Fruit fly (Drosophila melanogaster) whole organism, wandering third instar larva: ENCODE measurements around the gene CG3386.

Source experiments
- Abd-B ChIP-seq: fragments of >200 bp; optimal IDR thresholded peaks from 2 replicates; lab custom pipeline; 2017; ENCODE audit warnings: missing biosample characterization, missing genetic modification characterization
- Dif ChIP-seq: fragments of 200-275, 200-300 bp; sonication (Bioruptor generic); optimal IDR thresholded peaks from 2 replicates; lab custom pipeline; 2018; ENCODE audit warnings: missing biosample characterization, missing genetic modification characterization; ENCODE audit not compliant: partially characterized antibody
- Hr78 ChIP-seq: fragments of >200 bp; optimal IDR thresholded peaks from 2 replicates; lab custom pipeline; 2017; ENCODE audit warnings: missing biosample characterization, missing genetic modification characterization
- Hr83 ChIP-seq: fragments of 200-300 bp; sonication (Bioruptor generic); optimal IDR thresholded peaks from 2 replicates; lab custom pipeline; 2016; ENCODE audit warnings: missing biosample characterization, mild to moderate bottlenecking, missing genetic modification characterization, moderate library complexity; ENCODE audit not compliant: poor library complexity, severe bottlenecking
- Jra ChIP-seq: sonication (Bioruptor generic); optimal IDR thresholded peaks from 2 replicates; lab custom pipeline; 2016; ENCODE audit warnings: missing biosample characterization, missing genetic modification characterization
- N ChIP-seq: fragments of >200 bp; optimal IDR thresholded peaks from 2 replicates; lab custom pipeline; 2018; ENCODE audit warnings: missing biosample characterization, missing external identifiers, missing genetic modification characterization
- Vsx2 ChIP-seq: fragments of 200-300, 225-300 bp; sonication (Bioruptor generic); optimal IDR thresholded peaks from 2 replicates; lab custom pipeline; 2018; ENCODE audit warnings: missing biosample characterization, missing genetic modification characterization; ENCODE audit not compliant: partially characterized antibody
- foxo ChIP-seq, 2 experiments: fragments of 200-800 bp; sonication (Bioruptor generic); optimal IDR thresholded peaks; 2 replicates in 1 of 2; 3 replicates in 1 of 2; lab custom pipeline; 2016 to 2017; ENCODE audit warnings: missing biosample characterization in 2 of 2, missing genetic modification characterization in 2 of 2
- pan ChIP-seq: fragments of >200 bp; optimal IDR thresholded peaks from 2 replicates; lab custom pipeline; 2017
- psq ChIP-seq: fragments of 200-800 bp; sonication (Bioruptor generic); optimal IDR thresholded peaks from 3 replicates; lab custom pipeline; 2017; ENCODE audit warnings: missing biosample characterization, mild to moderate bottlenecking, missing genetic modification characterization, moderate library complexity
- usp ChIP-seq: fragments of >200 bp; optimal IDR thresholded peaks from 2 replicates; lab custom pipeline; 2017; ENCODE audit warnings: missing biosample characterization, missing genetic modification characterization

- TF ChIP-seq Hr78 (GFP tag; lab: Kevin White, UChicago) (no peak), Jra (GFP tag; lab: Kevin White, UChicago) (no peak), Abd-B (GFP tag; lab: Kevin White, UChicago) (no peak), Vsx2 (GFP tag; lab: Kevin White, UChicago) (no peak), Dif (no peak), pan (no peak), psq (no peak), foxo (GFP tag; optimal IDR thresholded peaks at IDR 0.05; lab: Kevin White, UChicago) (no peak), usp (GFP tag; lab: Kevin White, UChicago) (no peak), Hr83 (GFP tag; lab: Kevin White, UChicago) (no peak), N (no peak)
Measured at dm6 chr3L:687858-688257, 5.6 kb upstream of the CG3386 start, which contains the start of gene hiro.
